Worm (Caenorhabditis elegans): ENCODE measurements around the gene C31E10.6.

DNA sequence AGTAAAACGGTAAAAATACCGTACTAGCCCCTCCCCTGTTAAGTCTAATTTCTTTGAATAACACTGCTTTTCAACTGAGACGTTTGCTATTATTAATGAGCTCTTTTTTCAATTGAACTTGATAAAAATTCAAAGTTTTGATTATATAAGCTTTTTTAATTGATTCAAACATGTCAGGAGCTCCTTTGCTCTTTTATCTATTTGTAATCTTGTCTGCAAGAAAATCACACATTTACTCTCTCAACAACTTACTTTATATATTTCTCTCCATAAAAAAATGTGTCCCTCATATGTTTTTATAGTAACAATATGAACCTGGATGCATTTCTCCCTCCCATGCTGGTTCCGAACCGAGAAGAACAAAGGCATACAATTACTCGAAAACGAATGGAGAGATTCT is 24.2 kb downstream of the C31E10.6 start, which contains the start of gene C04C11.1:
- TF ChIP-seq ztf-11 (tag; optimal IDR thresholded peaks at IDR 0.05) = no peak
- TF ChIP-seq efl-1 (optimal IDR thresholded peaks at IDR 0.05) = no peak
- no peak for TF ChIP-seq efl-1 (GFP tag; optimal IDR thresholded peaks at IDR 0.05 in 1 of 2)
- TF ChIP-seq lin-13 (GFP tag; optimal IDR thresholded peaks at IDR 0.05) = no peak
- TF ChIP-seq lsy-2 (tag; optimal IDR thresholded peaks at IDR 0.05) = no peak
- no peak for TF ChIP-seq pax-3 (tag; optimal IDR thresholded peaks at IDR 0.05)
- no peak for TF ChIP-seq ztf-4 (tag; optimal IDR thresholded peaks at IDR 0.05)
- no peak for TF ChIP-seq elt-3 (tag; optimal IDR thresholded peaks at IDR 0.05)
- no peak for TF ChIP-seq aly-2 (tag; optimal IDR thresholded peaks at IDR 0.05)
- no peak for TF ChIP-seq nhr-77 (tag; optimal IDR thresholded peaks at IDR 0.05)
- no peak for TF ChIP-seq grh-1 (GFP tag; IDR thresholded peaks at IDR 0.05)
- TF ChIP-seq pag-3 (tag; optimal IDR thresholded peaks at IDR 0.05; ENCODE audit: borderline replicate concordance, insufficient read depth) = no peak
- no peak for TF ChIP-seq nhr-28 (tag; optimal IDR thresholded peaks at IDR 0.05)
- TF ChIP-seq nhr-12 (tag; optimal IDR thresholded peaks at IDR 0.05) = no peak
- TF ChIP-seq ces-1 (GFP tag; optimal IDR thresholded peaks at IDR 0.05) = no peak
